Fruit fly (Drosophila melanogaster): ENCODE data around the gene Trc8.

The Trc8 gene

dm6 chr3R:29470122-29470521 lies 33.5 kb downstream of the Trc8 start (continued):
- TF ChIP-seq Sry-β (GFP tag; optimal IDR thresholded peaks at IDR 0.05): no peak
- peak; percentile 90 for TF ChIP-seq Ets65A (GFP tag)
- TF ChIP-seq CG16815 (GFP tag; optimal IDR thresholded peaks at IDR 0.05): no peak
- TF ChIP-seq mld (GFP tag; IDR thresholded peaks at IDR 0.05; ENCODE audit: partially characterized antibody): no peak
- no peak for TF ChIP-seq Atf3 (GFP tag; optimal IDR thresholded peaks at IDR 0.05)
- no peak for TF ChIP-seq Mes4 (GFP tag; optimal IDR thresholded peaks at IDR 0.05)
- TF ChIP-seq tx (GFP tag; optimal IDR thresholded peaks at IDR 0.05): peak; percentile 5
- no peak for TF ChIP-seq Pdp1 (GFP tag; optimal IDR thresholded peaks at IDR 0.05)
- no peak for TF ChIP-seq gcm2 (GFP tag; optimal IDR thresholded peaks at IDR 0.05)
- 0 out of 3 replicates have a peak, but pooled peaks have one; percentile 12 for TF ChIP-seq CG2889 (GFP tag; IDR thresholded peaks at IDR 0.05)
- no peak for TF ChIP-seq HLH54F (GFP tag; optimal IDR thresholded peaks at IDR 0.05)
- TF ChIP-seq CG34422 (GFP tag; IDR thresholded peaks at IDR 0.05): no peak
- TF ChIP-seq Dll (GFP tag; IDR thresholded peaks at IDR 0.05; ENCODE audit: partially characterized antibody): no peak
- no peak for TF ChIP-seq ro (GFP tag; IDR thresholded peaks at IDR 0.05)
- TF ChIP-seq CG33557 (GFP tag; optimal IDR thresholded peaks at IDR 0.05): no peak
- peak; percentile 22 for TF ChIP-seq CG2120 (GFP tag; optimal IDR thresholded peaks at IDR 0.05)
- no peak for TF ChIP-seq CG8388 (GFP tag; optimal IDR thresholded peaks at IDR 0.05)
- TF ChIP-seq CG7839 (tag; optimal IDR thresholded peaks at IDR 0.05): no peak
- no peak for TF ChIP-seq hkb (optimal IDR thresholded peaks at IDR 0.05)
- no peak for TF ChIP-seq hkb (GFP tag; IDR thresholded peaks at IDR 0.05)
- TF ChIP-seq Hand (GFP tag; optimal IDR thresholded peaks at IDR 0.05): no peak
- TF ChIP-seq h (optimal IDR thresholded peaks at IDR 0.05): no peak
- peak in 1 of 2 experiments; percentile 22 for TF ChIP-seq Hr51 (GFP tag; optimal IDR thresholded peaks at IDR 0.05)
- TF ChIP-seq CG13624 (GFP tag; optimal IDR thresholded peaks at IDR 0.05): no peak
- no peak for TF ChIP-seq CG3847 (GFP tag; IDR thresholded peaks at IDR 0.05)
- TF ChIP-seq CG4360 (GFP tag; IDR thresholded peaks at IDR 0.05): no peak
- TF ChIP-seq Drgx (GFP tag; IDR thresholded peaks at IDR 0.05): no peak
- TF ChIP-seq CG10431 (GFP tag; optimal IDR thresholded peaks at IDR 0.05): no peak
- no peak for TF ChIP-seq CG12104 (GFP tag; optimal IDR thresholded peaks at IDR 0.05)
- peak; percentile 1 for TF ChIP-seq PHDP (tag; optimal IDR thresholded peaks at IDR 0.05)
- TF ChIP-seq CG12744 (GFP tag; optimal IDR thresholded peaks at IDR 0.05): no peak
- no peak for TF ChIP-seq CG16813 (GFP tag; IDR thresholded peaks at IDR 0.05; ENCODE audit: partially characterized antibody)
- no peak for TF ChIP-seq eyg (GFP tag; optimal IDR thresholded peaks at IDR 0.05)
- TF ChIP-seq Myb (GFP tag; optimal IDR thresholded peaks at IDR 0.05): no peak
- no peak for TF ChIP-seq CG13296 (GFP tag; optimal IDR thresholded peaks at IDR 0.05)
- no peak for TF ChIP-seq CG10565 (GFP tag; optimal IDR thresholded peaks at IDR 0.05)
- no peak for TF ChIP-seq oc (tag; optimal IDR thresholded peaks at IDR 0.05)
- no peak for TF ChIP-seq Stat92E (GFP tag; optimal IDR thresholded peaks at IDR 0.05)
- TF ChIP-seq Xbp1 (GFP tag; optimal IDR thresholded peaks at IDR 0.05): peak; percentile 29
- no peak for TF ChIP-seq fu2 (GFP tag; optimal IDR thresholded peaks at IDR 0.05)
- no peak for TF ChIP-seq CG11247 (GFP tag; IDR thresholded peaks at IDR 0.05)
- TF ChIP-seq CG6272 (GFP tag; IDR thresholded peaks at IDR 0.05): no peak
- no peak for TF ChIP-seq CG10654 (GFP tag; optimal IDR thresholded peaks at IDR 0.05)
- no peak for TF ChIP-seq zen (tag; optimal IDR thresholded peaks at IDR 0.05)
- TF ChIP-seq CG17361 (GFP tag; IDR thresholded peaks at IDR 0.05): no peak
- TF ChIP-seq her (GFP tag; optimal IDR thresholded peaks at IDR 0.05): no peak
- TF ChIP-seq CoRest (tag; optimal IDR thresholded peaks at IDR 0.05): no peak
- TF ChIP-seq Xrp1 (GFP tag; IDR thresholded peaks at IDR 0.05): no peak
- no peak for TF ChIP-seq CG6854 (GFP tag; optimal IDR thresholded peaks at IDR 0.05)
- peak; percentile 15 for TF ChIP-seq CG12769 (tag; optimal IDR thresholded peaks at IDR 0.05)
- no peak for TF ChIP-seq odd (GFP tag; optimal IDR thresholded peaks at IDR 0.05)
- no peak for TF ChIP-seq Ada2b (GFP tag; IDR thresholded peaks at IDR 0.05)
